Worm (Caenorhabditis elegans) whole organism, young adult: ENCODE measurements around the gene Y62H9A.7.

Experiments
- B0261.1 ChIP-seq: sonication (generic microtip); optimal IDR thresholded peaks from 2 replicates; lab custom pipeline; 2016; ENCODE audit warnings: mild to moderate bottlenecking, missing genetic modification characterization, moderate library complexity, missing compliant biosample characterization
- C06A6.2 ChIP-seq: fragments of 200-800 bp; sonication (Bioruptor generic); conservative IDR thresholded peaks from 2 replicates; pipeline ENCODE4 v1.3.6; 2022; ENCODE audit warnings: missing genetic modification characterization, missing compliant biosample characterization
- K12H6.12 ChIP-seq: fragments of 200-800 bp; sonication (Bioruptor generic); optimal IDR thresholded peaks from 2 replicates; lab custom pipeline; 2018; ENCODE audit warnings: mild to moderate bottlenecking, missing genetic modification characterization, missing compliant biosample characterization
- T07F8.4 ChIP-seq: sonication (generic microtip); optimal IDR thresholded peaks from 2 replicates; lab custom pipeline; 2016; ENCODE audit warnings: mild to moderate bottlenecking, missing genetic modification characterization, moderate library complexity, missing compliant biosample characterization
- Y53G8AR.9 ChIP-seq: fragments of 200-800 bp; sonication (Bioruptor generic); conservative IDR thresholded peaks from 2 replicates; pipeline ENCODE4 v1.3.6; 2022; ENCODE audit warnings: missing genetic modification reagents, missing genetic modification characterization, missing compliant biosample characterization
- ZK185.1 ChIP-seq: sonication (generic microtip); optimal IDR thresholded peaks from 2 replicates; lab custom pipeline; 2016; ENCODE audit warnings: mild to moderate bottlenecking, missing genetic modification characterization, missing compliant biosample characterization; ENCODE audit not compliant: poor library complexity, severe bottlenecking
- aptf-3 ChIP-seq: fragments of 200-800 bp; sonication (Bioruptor generic); IDR thresholded peaks from 2 replicates; pipeline ENCODE4 v1.3.6; 2022; ENCODE audit warnings: missing genetic modification characterization, missing compliant biosample characterization
- bed-1 ChIP-seq: fragments of 200-800 bp; sonication (Bioruptor generic); IDR thresholded peaks from 2 replicates; pipeline ENCODE4 v1.3.6; 2022; ENCODE audit warnings: missing genetic modification reagents, missing genetic modification characterization, missing compliant biosample characterization
- ccch-3 ChIP-seq: fragments of 200-800 bp; sonication (Bioruptor generic); optimal IDR thresholded peaks from 2 replicates; lab custom pipeline; 2018; ENCODE audit warnings: mild to moderate bottlenecking, missing genetic modification characterization, missing compliant biosample characterization
- ceh-79 ChIP-seq: sonication (generic microtip); optimal IDR thresholded peaks from 2 replicates; lab custom pipeline; 2017; ENCODE audit warnings: mild to moderate bottlenecking, missing genetic modification characterization, missing compliant biosample characterization
- ceh-91 ChIP-seq: fragments of 200-800 bp; sonication (Bioruptor generic); IDR thresholded peaks from 2 replicates; pipeline ENCODE4 v1.3.6; 2022; ENCODE audit warnings: missing genetic modification reagents, missing genetic modification characterization, missing compliant biosample characterization
- chd-7 ChIP-seq: sonication (generic microtip); optimal IDR thresholded peaks from 2 replicates; lab custom pipeline; 2016; ENCODE audit warnings: mild to moderate bottlenecking, missing genetic modification characterization, moderate library complexity, missing compliant biosample characterization
- dox-1 ChIP-seq: fragments of 200-800 bp; sonication (Bioruptor generic); IDR thresholded peaks from 2 replicates; pipeline ENCODE4 v1.3.6; 2022; ENCODE audit warnings: missing genetic modification reagents, missing genetic modification characterization, missing compliant biosample characterization
- efl-1 ChIP-seq: fragments of 150-350 bp; optimal IDR thresholded peaks from 2 replicates; lab custom pipeline; 2014; ENCODE audit warnings: missing biosample characterization, missing genetic modification reagents, missing genetic modification characterization
- gei-17 ChIP-seq: fragments of 200-800 bp; sonication (Bioruptor generic); optimal IDR thresholded peaks from 2 replicates; lab custom pipeline; 2018; ENCODE audit warnings: mild to moderate bottlenecking, missing genetic modification characterization, missing compliant biosample characterization
- hmg-1.2 ChIP-seq: fragments of 200-800 bp; sonication (Bioruptor generic); IDR thresholded peaks from 2 replicates; pipeline ENCODE4 v1.3.6; 2022; ENCODE audit warnings: missing genetic modification reagents, missing genetic modification characterization, missing compliant biosample characterization
- hrde-1 ChIP-seq: sonication (generic microtip); optimal IDR thresholded peaks from 2 replicates; lab custom pipeline; 2016; ENCODE audit warnings: missing genetic modification characterization, mild to moderate bottlenecking, missing compliant biosample characterization, moderate library complexity, missing genotype, missing genetic modification reagents, borderline replicate concordance
- lsy-27 ChIP-seq: sonication (generic microtip); optimal IDR thresholded peaks from 2 replicates; lab custom pipeline; 2017; ENCODE audit warnings: missing genetic modification characterization, mild to moderate bottlenecking, missing compliant biosample characterization, antibody characterized with exemption, missing genotype, borderline replicate concordance; ENCODE audit not compliant: insufficient read depth
- nfya-1 ChIP-seq: sonication (generic microtip); optimal IDR thresholded peaks from 2 replicates; lab custom pipeline; 2017; ENCODE audit warnings: antibody characterized with exemption, missing compliant biosample characterization, missing genetic modification characterization, borderline replicate concordance; ENCODE audit not compliant: insufficient read depth
- nhr-80 ChIP-seq: sonication (generic microtip); optimal IDR thresholded peaks from 2 replicates; lab custom pipeline; 2016; ENCODE audit warnings: missing genetic modification characterization, missing compliant biosample characterization
- nhr-90 ChIP-seq: sonication (generic microtip); optimal IDR thresholded peaks from 2 replicates; lab custom pipeline; 2016; ENCODE audit warnings: missing genotype, mild to moderate bottlenecking, missing genetic modification characterization, missing compliant biosample characterization
- rec-8 ChIP-seq, 2 experiments: sonication (generic microtip); optimal IDR thresholded peaks; 2 replicates each; lab custom pipeline; 2016; ENCODE audit warnings: mild to moderate bottlenecking in 2 of 2, missing genetic modification characterization in 2 of 2, missing genetic modification reagents in 2 of 2, missing genotype in 2 of 2, missing biosample characterization in 1 of 2, missing compliant biosample characterization in 1 of 2, moderate library complexity in 1 of 2
- repo-1 ChIP-seq: sonication (generic microtip); optimal IDR thresholded peaks from 2 replicates; lab custom pipeline; 2017; ENCODE audit warnings: mild to moderate bottlenecking, missing genetic modification characterization, missing compliant biosample characterization
- rpc-1 ChIP-seq, 2 experiments: fragments of 150-350 bp in 1 of 2; sonication (generic microtip) in 1 of 2; optimal IDR thresholded peaks; 2 replicates each; lab custom pipeline; 2014 to 2018; ENCODE audit warnings: missing biosample characterization in 1 of 2, missing genetic modification characterization in 1 of 2, missing genetic modification reagents in 1 of 2, missing genotype in 1 of 2
- sdz-38 ChIP-seq: sonication (generic microtip); optimal IDR thresholded peaks from 2 replicates; lab custom pipeline; 2016; ENCODE audit warnings: missing genotype, missing genetic modification characterization, missing compliant biosample characterization
- snpc-1.1 ChIP-seq: sonication (generic microtip); optimal IDR thresholded peaks from 2 replicates; lab custom pipeline; 2017; ENCODE audit warnings: missing genetic modification characterization, mild to moderate bottlenecking, missing compliant biosample characterization, antibody characterized with exemption, moderate library complexity, missing genotype, missing genetic modification reagents; ENCODE audit not compliant: insufficient read depth
- snpc-4 ChIP-seq, 5 experiments: fragments of 150-350 bp in 1 of 5; sonication (generic microtip) in 4 of 5; optimal IDR thresholded peaks; 2 replicates each; lab custom pipeline; 2014 to 2018; ENCODE audit warnings: missing genetic modification characterization in 5 of 5, missing biosample characterization in 3 of 5, antibody characterized with exemption in 2 of 5, mild to moderate bottlenecking in 2 of 5, missing compliant biosample characterization in 2 of 5, missing genotype in 2 of 5, moderate library complexity in 2 of 5, missing genetic modification reagents in 1 of 5
- tbp1 ChIP-seq: fragments of 200-800 bp; sonication (Bioruptor generic); optimal IDR thresholded peaks from 2 replicates; lab custom pipeline; 2018; ENCODE audit warnings: mild to moderate bottlenecking, missing genetic modification characterization, missing compliant biosample characterization
- xnd-1 ChIP-seq: sonication (generic microtip); optimal IDR thresholded peaks from 2 replicates; lab custom pipeline; 2016; ENCODE audit warnings: missing genotype, missing genetic modification reagents, missing genetic modification characterization, missing compliant biosample characterization
- zim-3 ChIP-seq: sonication (generic microtip); optimal IDR thresholded peaks from 2 replicates; lab custom pipeline; 2017; ENCODE audit warnings: mild to moderate bottlenecking, missing genetic modification characterization, moderate library complexity, missing compliant biosample characterization
- ztf-28 ChIP-seq: fragments of 200-800 bp; sonication (Bioruptor generic); IDR thresholded peaks from 2 replicates; pipeline ENCODE4 v1.3.6; 2022; ENCODE audit warnings: missing genetic modification reagents, missing genetic modification characterization, missing compliant biosample characterization
- ztf-3 ChIP-seq: fragments of 200-800 bp; sonication (Bioruptor generic); optimal IDR thresholded peaks from 2 replicates; lab custom pipeline; 2018; ENCODE audit warnings: mild to moderate bottlenecking, missing genetic modification characterization, missing compliant biosample characterization

Y62H9A.7 gene

DNA sequence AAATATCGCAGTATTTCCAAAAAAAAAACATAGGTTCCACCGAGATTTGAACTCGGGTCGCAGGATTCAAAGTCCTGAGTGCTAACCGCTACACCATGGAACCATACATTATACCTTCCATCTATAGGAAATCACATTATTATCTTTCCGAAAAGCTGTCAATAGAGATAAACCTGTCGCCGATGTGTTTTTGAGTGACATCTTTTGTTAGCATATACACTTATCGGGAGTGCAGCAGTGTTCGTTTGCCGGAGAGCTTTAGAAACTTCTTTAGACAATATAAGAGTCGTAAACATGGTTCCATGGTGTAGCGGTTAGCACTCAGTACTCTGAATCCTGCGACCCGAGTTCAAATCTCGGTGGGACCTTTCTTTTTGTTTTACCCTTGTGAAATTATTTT, 13.3 kb downstream of the Y62H9A.7 start (continued):
- no peak for TF ChIP-seq ztf-3 (GFP tag; lab: Kevin White, UChicago)
- TF ChIP-seq T07F8.4 (tag; lab: Kevin White, UChicago), result no peak
- no peak for TF ChIP-seq gei-17 (GFP tag; lab: Kevin White, UChicago)
- peak; percentile 40 for TF ChIP-seq repo-1 (tag; lab: Kevin White, UChicago)
- no peak for TF ChIP-seq xnd-1 (tag; lab: Kevin White, UChicago)
- TF ChIP-seq sdz-38, result no peak
- no peak for TF ChIP-seq ceh-79

DNA sequence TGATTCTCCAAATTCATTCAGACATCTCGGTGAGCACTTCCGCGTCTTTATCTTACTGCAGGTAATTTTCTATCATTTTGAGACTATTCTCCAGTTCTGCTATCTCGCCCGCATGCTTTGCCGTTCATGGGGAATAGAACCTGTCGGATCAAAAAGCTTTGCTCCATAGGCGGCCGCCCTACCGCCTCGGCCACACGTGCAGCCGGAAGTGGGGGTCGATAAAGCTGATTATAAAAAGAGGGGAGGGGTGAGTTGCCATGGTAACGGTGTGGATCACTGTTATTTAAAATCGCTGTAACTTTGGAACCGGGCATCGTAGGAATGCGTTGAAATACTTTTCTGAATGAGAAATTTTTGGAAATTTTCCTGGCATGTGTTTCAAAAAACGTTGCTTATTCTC, 15.1 kb downstream of the Y62H9A.7 start:
- TF ChIP-seq rpc-1 (optimal IDR thresholded peaks at IDR 0.05; lab: Kevin White, UChicago) (peak; percentile 2), rpc-1 (tag; optimal IDR thresholded peaks at IDR 0.05; lab: Kevin White, UChicago) (peak; percentile 69), ccch-3 (GFP tag; lab: Kevin White, UChicago) (no peak), B0261.1 (tag; lab: Kevin White, UChicago) (peak; percentile 50), C06A6.2 (GFP tag; lab: Robert Waterston, UW) (no peak), lsy-27 (tag; lab: Kevin White, UChicago) (no peak), tbp1 (peak; percentile 82)

ce11 chrX:11869260-11869659, 16.2 kb downstream of the Y62H9A.7 start, which contains the start of gene dot-1.2:
Gene dot-1.2, minus strand, starts transcription at chrX:11869360.
- TF ChIP-seq K12H6.12 (no peak), nhr-80 (no peak), efl-1 (GFP tag; lab: Kevin White, UChicago) (no peak)

- TF ChIP-seq chd-7, result no peak
- no peak for TF ChIP-seq nfya-1 (tag; lab: Kevin White, UChicago)
- no peak for TF ChIP-seq zim-3 (tag; lab: Kevin White, UChicago)
- no peak for TF ChIP-seq hmg-1.2 (GFP tag; lab: Robert Waterston, UW)
- no peak for TF ChIP-seq Y53G8AR.9 (GFP tag; lab: Robert Waterston, UW)
- no peak for TF ChIP-seq snpc-4 (GFP tag; optimal IDR thresholded peaks at IDR 0.05; lab: Kevin White, UChicago)
- no peak for TF ChIP-seq snpc-4 (tag; optimal IDR thresholded peaks at IDR 0.05; lab: Kevin White, UChicago)
- no peak for TF ChIP-seq hrde-1 (tag; lab: Kevin White, UChicago)
- no peak for TF ChIP-seq snpc-1.1 (tag; lab: Kevin White, UChicago)
- no peak for TF ChIP-seq rec-8 (tag; optimal IDR thresholded peaks at IDR 0.05; lab: Kevin White, UChicago)
- TF ChIP-seq aptf-3 (GFP tag; lab: Robert Waterston, UW), result no peak
- no peak for TF ChIP-seq dox-1
- no peak for TF ChIP-seq bed-1 (GFP tag; lab: Robert Waterston, UW)
- TF ChIP-seq nhr-90, result no peak
- TF ChIP-seq ZK185.1 (tag; lab: Kevin White, UChicago), result no peak
- no peak for TF ChIP-seq ztf-28 (GFP tag; lab: Robert Waterston, UW)
- no peak for TF ChIP-seq ceh-91 (GFP tag; lab: Robert Waterston, UW)
- TF ChIP-seq, all 124 proteins: peak for 0
Measured at ce11 chrX:11865083-11865482, 20.4 kb downstream of the Y62H9A.7 start, which contains the start of gene F54F7.6. Gene F54F7.6, plus strand, starts transcription at chrX:11865383.
